Worm (Caenorhabditis elegans) whole organism, L2 larva: ENCODE data around the gene srw-124.

Experiments used
- C34F6.9 ChIP-seq: fragments of 150-350 bp; optimal IDR thresholded peaks from 2 replicates; lab custom pipeline; 2014; ENCODE audit warnings: missing biosample characterization, missing genetic modification characterization
- F13H6.1 ChIP-seq: sonication (generic microtip); optimal IDR thresholded peaks from 2 replicates; lab custom pipeline; 2016; ENCODE audit warnings: missing genetic modification characterization, missing compliant biosample characterization
- R02D3.7 ChIP-seq: fragments of 150-350 bp; optimal IDR thresholded peaks from 2 replicates; lab custom pipeline; 2014; ENCODE audit warnings: missing biosample characterization, missing genetic modification characterization
- ZK546.5 ChIP-seq: sonication (generic microtip); optimal IDR thresholded peaks from 2 replicates; lab custom pipeline; 2017; ENCODE audit warnings: missing biosample characterization, missing genetic modification characterization
- aly-2 ChIP-seq: fragments of 150-350 bp; optimal IDR thresholded peaks from 2 replicates; lab custom pipeline; 2014; ENCODE audit warnings: missing biosample characterization, missing genetic modification characterization
- blmp-1 ChIP-seq: sonication (generic microtip); optimal IDR thresholded peaks from 2 replicates; lab custom pipeline; 2017; ENCODE audit warnings: missing genetic modification characterization, mild to moderate bottlenecking, missing compliant biosample characterization, antibody characterized with exemption, moderate library complexity; ENCODE audit not compliant: insufficient read depth
- ceh-16 ChIP-seq: fragments of 150-350 bp; optimal IDR thresholded peaks from 2 replicates; lab custom pipeline; 2014; ENCODE audit warnings: missing biosample characterization, missing genetic modification characterization
- ceh-82 ChIP-seq: fragments of 150-350 bp; optimal IDR thresholded peaks from 2 replicates; lab custom pipeline; 2014; ENCODE audit warnings: missing biosample characterization, missing genetic modification characterization
- crh-2 ChIP-seq: sonication (generic microtip); optimal IDR thresholded peaks from 2 replicates; lab custom pipeline; 2017; ENCODE audit warnings: missing biosample characterization, missing genetic modification characterization
- dmd-4 ChIP-seq: sonication (generic microtip); optimal IDR thresholded peaks from 2 replicates; lab custom pipeline; 2017; ENCODE audit warnings: missing biosample characterization, missing genetic modification characterization
- egl-27 ChIP-seq: sonication (generic microtip); optimal IDR thresholded peaks from 3 replicates; lab custom pipeline; 2017; ENCODE audit warnings: missing biosample characterization, missing genetic modification reagents, missing genetic modification characterization
- elt-3 ChIP-seq: sonication (generic microtip); optimal IDR thresholded peaks from 2 replicates; lab custom pipeline; 2017; ENCODE audit warnings: missing biosample characterization, missing genetic modification characterization
- fos-1 ChIP-seq: fragments of 150-350 bp; optimal IDR thresholded peaks from 2 replicates; lab custom pipeline; 2014; ENCODE audit warnings: missing biosample characterization, missing genetic modification characterization
- gmeb-1 ChIP-seq: fragments of 150-350 bp; optimal IDR thresholded peaks from 2 replicates; lab custom pipeline; 2014; ENCODE audit warnings: missing biosample characterization, missing genetic modification characterization
- lin-13 ChIP-seq: fragments of 150-350 bp; optimal IDR thresholded peaks from 2 replicates; lab custom pipeline; 2014; ENCODE audit warnings: missing biosample characterization, missing genetic modification reagents, missing genetic modification characterization
- mab-5 ChIP-seq: fragments of 150-350 bp; optimal IDR thresholded peaks from 2 replicates; lab custom pipeline; 2014; ENCODE audit warnings: missing biosample characterization, missing genetic modification characterization
- mbf-1 ChIP-seq: sonication (generic microtip); optimal IDR thresholded peaks from 2 replicates; lab custom pipeline; 2017; ENCODE audit warnings: missing biosample characterization, missing genetic modification characterization
- mdl-1 ChIP-seq, 2 experiments: fragments of 150-350 bp in 1 of 2; sonication (generic microtip) in 1 of 2; optimal IDR thresholded peaks; 2 replicates each; lab custom pipeline; 2017; ENCODE audit warnings: missing biosample characterization in 2 of 2, missing genetic modification characterization in 2 of 2
- nhr-10 ChIP-seq: sonication (generic microtip); optimal IDR thresholded peaks from 2 replicates; lab custom pipeline; 2017; ENCODE audit warnings: missing biosample characterization, missing genetic modification characterization
- nhr-11 ChIP-seq: fragments of 150-350 bp; optimal IDR thresholded peaks from 2 replicates; lab custom pipeline; 2014; ENCODE audit warnings: missing biosample characterization, missing genetic modification characterization
- nhr-12 ChIP-seq: fragments of 150-350 bp; optimal IDR thresholded peaks from 2 replicates; lab custom pipeline; 2014; ENCODE audit warnings: missing biosample characterization, missing genetic modification characterization
- nhr-129 ChIP-seq: fragments of 150-350 bp; optimal IDR thresholded peaks from 2 replicates; lab custom pipeline; 2014; ENCODE audit warnings: missing biosample characterization, missing genetic modification characterization
- nhr-23 ChIP-seq: fragments of 150-350 bp; optimal IDR thresholded peaks from 2 replicates; lab custom pipeline; 2014; ENCODE audit warnings: missing biosample characterization, missing genetic modification reagents, missing genetic modification characterization
- nhr-237 ChIP-seq: fragments of 150-350 bp; optimal IDR thresholded peaks from 2 replicates; lab custom pipeline; 2014; ENCODE audit warnings: missing biosample characterization, missing genetic modification characterization
- nhr-6 ChIP-seq: fragments of 150-350 bp; optimal IDR thresholded peaks from 2 replicates; lab custom pipeline; 2014; ENCODE audit warnings: missing biosample characterization, missing genetic modification characterization
- sem-4 ChIP-seq: fragments of 150-350 bp; optimal IDR thresholded peaks from 2 replicates; lab custom pipeline; 2014; ENCODE audit warnings: missing biosample characterization, missing genetic modification reagents, missing genetic modification characterization
- skn-1 ChIP-seq: sonication (generic microtip); optimal IDR thresholded peaks from 2 replicates; lab custom pipeline; 2017; ENCODE audit warnings: missing biosample characterization, missing genetic modification characterization
- sma-3 ChIP-seq: sonication (generic microtip); optimal IDR thresholded peaks from 2 replicates; lab custom pipeline; 2016; ENCODE audit warnings: missing genetic modification reagents, missing genetic modification characterization, missing compliant biosample characterization
- sma-9 ChIP-seq, 2 experiments: fragments of 150-350 bp in 1 of 2; sonication (generic microtip) in 1 of 2; optimal IDR thresholded peaks; 2 replicates each; lab custom pipeline; 2014 to 2016; ENCODE audit warnings: missing genetic modification characterization in 2 of 2, mild to moderate bottlenecking in 1 of 2, missing biosample characterization in 1 of 2, missing compliant biosample characterization in 1 of 2, missing genetic modification reagents in 1 of 2, moderate library complexity in 1 of 2
- snpc-4 ChIP-seq: fragments of 150-350 bp; optimal IDR thresholded peaks from 2 replicates; lab custom pipeline; 2014; ENCODE audit warnings: missing biosample characterization, missing genetic modification characterization
- unc-39 ChIP-seq: fragments of 150-350 bp; optimal IDR thresholded peaks from 2 replicates; lab custom pipeline; 2014; ENCODE audit warnings: missing biosample characterization, missing genetic modification characterization
- unc-55 ChIP-seq: fragments of 150-350 bp; sonication (generic microtip); optimal IDR thresholded peaks from 3 replicates; lab custom pipeline; 2014; ENCODE audit warnings: missing biosample characterization, missing genetic modification reagents, missing genetic modification characterization
- unc-62 ChIP-seq: fragments of 150-350 bp; optimal IDR thresholded peaks from 2 replicates; lab custom pipeline; 2014; ENCODE audit warnings: missing biosample characterization, missing genetic modification reagents, missing genetic modification characterization
- zag-1 ChIP-seq: fragments of 150-350 bp; optimal IDR thresholded peaks from 2 replicates; lab custom pipeline; 2014; ENCODE audit warnings: missing biosample characterization, missing genetic modification characterization
- ztf-11 ChIP-seq: sonication (generic microtip); optimal IDR thresholded peaks from 2 replicates; lab custom pipeline; 2017; ENCODE audit warnings: missing biosample characterization, missing genetic modification characterization
- ztf-4 ChIP-seq: fragments of 150-350 bp; optimal IDR thresholded peaks from 2 replicates; lab custom pipeline; 2014; ENCODE audit warnings: missing biosample characterization, missing genetic modification characterization

Gene srw-124

ce11 chrV:2999736-3000135, 23.3 kb downstream of the srw-124 start, which contains the start of gene srw-119:
Gene srw-119 (minus strand): TSS chrV:2999836.
- TF ChIP-seq mab-5 (tag; lab: Kevin White, UChicago) (no peak), skn-1 (tag; lab: Kevin White, UChicago) (no peak), nhr-129 (no peak), sma-9 (GFP tag; optimal IDR thresholded peaks at IDR 0.05; lab: Kevin White, UChicago) (no peak), sma-9 (tag; optimal IDR thresholded peaks at IDR 0.05; lab: Kevin White, UChicago) (no peak), nhr-11 (no peak), zag-1 (tag; lab: Kevin White, UChicago) (no peak), sma-3 (GFP tag; lab: Kevin White, UChicago) (no peak), ceh-16 (no peak), aly-2 (no peak)

ce11 chrV:3005964-3006363, 29.6 kb downstream of the srw-124 start, which contains the start of gene srw-112:
Gene srw-112 (minus strand): TSS chrV:3006064.
- no peak for TF ChIP-seq nhr-23 (tag; lab: Kevin White, UChicago)
- TF ChIP-seq ztf-11 (tag; lab: Kevin White, UChicago), result no peak
- no peak for TF ChIP-seq nhr-6 (tag; lab: Kevin White, UChicago)
- no peak for TF ChIP-seq zag-1 (tag; lab: Kevin White, UChicago)
- TF ChIP-seq R02D3.7 (tag; lab: Kevin White, UChicago), result no peak
- TF ChIP-seq snpc-4 (tag; lab: Kevin White, UChicago), result no peak
- TF ChIP-seq lin-13 (GFP tag; lab: Kevin White, UChicago), result no peak
- TF ChIP-seq C34F6.9, result no peak
- no peak for TF ChIP-seq ZK546.5 (tag; lab: Kevin White, UChicago)
- TF ChIP-seq gmeb-1, result no peak
- TF ChIP-seq nhr-129, result no peak
- no peak for TF ChIP-seq nhr-237
- no peak for TF ChIP-seq unc-55 (GFP tag; lab: Kevin White, UChicago)
- TF ChIP-seq ztf-4, result no peak
- TF ChIP-seq ceh-16, result no peak
- TF ChIP-seq blmp-1 (tag; lab: Kevin White, UChicago), result no peak
- no peak for TF ChIP-seq ceh-82 (tag; lab: Kevin White, UChicago)
- no peak for TF ChIP-seq skn-1 (tag; lab: Kevin White, UChicago)
- TF ChIP-seq, all 48 proteins: peak for 0

DNA sequence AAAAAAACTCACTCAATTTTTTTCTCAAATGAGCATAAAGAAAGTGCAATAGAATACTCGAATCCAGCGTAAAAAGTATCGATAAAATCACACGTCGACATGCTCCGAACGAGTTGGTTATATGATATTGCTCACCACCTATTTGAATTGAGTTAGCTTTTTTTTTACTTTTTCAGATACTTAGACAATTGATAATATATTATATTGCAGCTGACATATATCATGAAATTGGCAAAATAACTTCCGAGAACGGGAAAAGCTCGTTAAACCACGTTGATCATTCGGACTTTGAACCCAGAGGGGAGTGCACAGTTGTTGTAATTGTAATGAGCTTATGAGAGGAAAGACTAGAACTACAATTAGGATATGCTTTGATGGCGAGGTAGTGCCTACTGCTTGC, 34.1 kb downstream of the srw-124 start, which contains the start of gene srw-136:
TSS of gene srw-136 (minus strand) at position 101 of the 400 bp plus-strand sequence.
- no peak for TF ChIP-seq crh-2 (tag; lab: Kevin White, UChicago)
- TF ChIP-seq fos-1 (tag; lab: Kevin White, UChicago), result no peak
- no peak for TF ChIP-seq nhr-23 (tag; lab: Kevin White, UChicago)
- no peak for TF ChIP-seq unc-62 (GFP tag; lab: Kevin White, UChicago)
- no peak for TF ChIP-seq sem-4 (tag; lab: Kevin White, UChicago)
- TF ChIP-seq R02D3.7 (tag; lab: Kevin White, UChicago), result no peak

DNA sequence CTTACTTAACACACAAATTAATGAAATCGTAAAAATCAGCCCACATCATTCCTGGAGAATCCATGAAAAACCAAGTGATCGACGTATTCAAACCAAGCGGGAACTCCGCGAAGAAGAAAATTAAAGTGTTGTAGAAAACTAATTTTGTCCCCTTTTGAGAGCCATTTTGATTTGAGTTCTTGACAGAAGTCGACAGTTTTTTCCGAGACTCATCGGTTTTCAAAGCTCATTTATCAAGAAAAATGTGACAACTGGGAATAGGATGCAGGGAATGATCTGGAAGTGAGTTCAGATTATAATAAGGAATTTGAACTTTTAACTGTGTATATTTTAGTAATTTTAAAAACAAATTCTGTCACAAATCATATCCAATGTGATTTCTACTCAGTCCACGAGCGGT, 35.0 kb downstream of the srw-124 start, which contains the start of gene srw-135:
TSS of gene srw-135 (minus strand) at position 101 of the 400 bp plus-strand sequence.
- TF ChIP-seq mab-5 (tag; lab: Kevin White, UChicago) (no peak), mbf-1 (tag; lab: Kevin White, UChicago) (no peak), elt-3 (tag; lab: Kevin White, UChicago) (no peak), unc-39 (tag; lab: Kevin White, UChicago) (no peak), nhr-12 (tag; lab: Kevin White, UChicago) (no peak), mdl-1 (tag; optimal IDR thresholded peaks at IDR 0.05; lab: Kevin White, UChicago) (no peak), sma-9 (GFP tag; optimal IDR thresholded peaks at IDR 0.05; lab: Kevin White, UChicago) (no peak), sma-9 (tag; optimal IDR thresholded peaks at IDR 0.05; lab: Kevin White, UChicago) (no peak)

- TF ChIP-seq sma-9 (GFP tag; optimal IDR thresholded peaks at IDR 0.05; lab: Kevin White, UChicago) (no peak), sma-9 (tag; optimal IDR thresholded peaks at IDR 0.05; lab: Kevin White, UChicago) (no peak), ceh-16 (no peak), egl-27 (tag; lab: Kevin White, UChicago) (no peak), crh-2 (tag; lab: Kevin White, UChicago) (no peak), dmd-4 (no peak), sma-3 (GFP tag; lab: Kevin White, UChicago) (no peak), skn-1 (tag; lab: Kevin White, UChicago) (no peak), F13H6.1 (no peak), lin-13 (GFP tag; lab: Kevin White, UChicago) (no peak), mbf-1 (tag; lab: Kevin White, UChicago) (no peak), C34F6.9 (no peak), ZK546.5 (tag; lab: Kevin White, UChicago) (no peak), aly-2 (no peak), unc-62 (GFP tag; lab: Kevin White, UChicago) (no peak), nhr-6 (tag; lab: Kevin White, UChicago) (no peak), elt-3 (tag; lab: Kevin White, UChicago) (no peak), unc-39 (tag; lab: Kevin White, UChicago) (no peak), nhr-10 (tag; lab: Kevin White, UChicago) (no peak)
Observed at ce11 chrV:3014185-3014584, 37.8 kb downstream of the srw-124 start, which contains the start of gene K12D9.1. Gene K12D9.1 (plus strand): TSS chrV:3014485.
